Fruit fly (Drosophila melanogaster) whole organism, embryonic: Measurements from ENCODE around the gene RluA-1.

Source experiments
- ATbp ChIP-seq: fragments of 200-800 bp; sonication (Bioruptor generic); optimal IDR thresholded peaks from 2 replicates; lab custom pipeline; 2017; ENCODE audit warnings: missing biosample characterization, mild to moderate bottlenecking, missing genetic modification characterization, missing genetic modification reagents
- Bdp1 ChIP-seq: fragments of 200-800 bp; sonication (Bioruptor generic); optimal IDR thresholded peaks from 3 replicates; lab custom pipeline; 2016; ENCODE audit warnings: missing biosample characterization, missing genetic modification characterization
- CG10147 ChIP-seq: fragments of 200-800 bp; sonication (Bioruptor generic); optimal IDR thresholded peaks from 2 replicates; lab custom pipeline; 2019; ENCODE audit warnings: missing biosample characterization, mild to moderate bottlenecking, missing genetic modification characterization, moderate library complexity
- CG10209 ChIP-seq: fragments of 200-800 bp; sonication (Bioruptor generic); optimal IDR thresholded peaks from 3 replicates; lab custom pipeline; 2017; ENCODE audit warnings: missing biosample characterization, mild to moderate bottlenecking, missing genetic modification characterization, missing genetic modification reagents
- CG10366 ChIP-seq: fragments of 200-800 bp; sonication (Bioruptor generic); IDR thresholded peaks from 2 replicates; pipeline ENCODE4 v1.3.6; 2022; ENCODE audit warnings: missing biosample characterization, missing genetic modification characterization
- CG11085 ChIP-seq: fragments of 200-800 bp; sonication (Bioruptor generic); IDR thresholded peaks from 2 replicates; pipeline ENCODE4 v1.3.6; 2022; ENCODE audit warnings: missing biosample characterization, missing genetic modification characterization
- CG11504 ChIP-seq: fragments of 200-800 bp; sonication (Bioruptor generic); optimal IDR thresholded peaks from 3 replicates; lab custom pipeline; 2019; ENCODE audit warnings: missing biosample characterization, mild to moderate bottlenecking, missing genetic modification characterization, moderate library complexity
- CG11696 ChIP-seq: fragments of 200-800 bp; sonication (Bioruptor generic); IDR thresholded peaks from 2 replicates; pipeline ENCODE4 v1.3.6; 2022; ENCODE audit warnings: missing biosample characterization, missing genetic modification characterization
- CG12104 ChIP-seq: fragments of 200-800 bp; sonication (Bioruptor generic); optimal IDR thresholded peaks from 3 replicates; lab custom pipeline; 2016; ENCODE audit warnings: missing biosample characterization, missing genetic modification characterization
- CG12219 ChIP-seq: fragments of 200-800 bp; sonication (Bioruptor generic); optimal IDR thresholded peaks from 3 replicates; lab custom pipeline; 2018; ENCODE audit warnings: missing biosample characterization, mild to moderate bottlenecking, missing genetic modification characterization
- CG13123 ChIP-seq: fragments of 200-800 bp; sonication (Bioruptor generic); optimal IDR thresholded peaks from 2 replicates; lab custom pipeline; 2016; ENCODE audit warnings: missing biosample characterization, missing genetic modification characterization
- CG13296 ChIP-seq: fragments of 200-800 bp; sonication (Bioruptor generic); optimal IDR thresholded peaks from 3 replicates; lab custom pipeline; 2018; ENCODE audit warnings: missing biosample characterization, mild to moderate bottlenecking, missing genetic modification characterization
- CG14050 ChIP-seq: fragments of 200-800 bp; sonication (Bioruptor generic); IDR thresholded peaks from 3 replicates; pipeline ENCODE4 v1.3.6; 2022; ENCODE audit warnings: missing biosample characterization, missing genetic modification characterization
- CG14860 ChIP-seq: fragments of 200-800 bp; sonication (Bioruptor generic); IDR thresholded peaks from 3 replicates; pipeline ENCODE4 v1.3.6; 2022; ENCODE audit warnings: missing biosample characterization, missing genetic modification characterization; ENCODE audit not compliant: partially characterized antibody
- CG16813 ChIP-seq: fragments of 200-800 bp; sonication (Bioruptor generic); IDR thresholded peaks from 3 replicates; pipeline ENCODE4 v1.3.6; 2022; ENCODE audit warnings: missing biosample characterization, missing genetic modification characterization; ENCODE audit not compliant: partially characterized antibody
- CG17912 ChIP-seq: fragments of 200-800 bp; sonication (Bioruptor generic); optimal IDR thresholded peaks from 2 replicates; lab custom pipeline; 2018; ENCODE audit warnings: missing biosample characterization, mild to moderate bottlenecking, missing genetic modification characterization
- CG2875 ChIP-seq: fragments of 200-800 bp; sonication (Bioruptor generic); optimal IDR thresholded peaks from 2 replicates; lab custom pipeline; 2017; ENCODE audit warnings: missing biosample characterization, mild to moderate bottlenecking, missing genetic modification characterization, missing genetic modification reagents
- CG30431 ChIP-seq: fragments of 200-800 bp; sonication (Bioruptor generic); optimal IDR thresholded peaks from 2 replicates; lab custom pipeline; 2017; ENCODE audit warnings: missing biosample characterization, missing genetic modification characterization
- CG7271 ChIP-seq: fragments of 200-800 bp; sonication (Bioruptor generic); optimal IDR thresholded peaks from 2 replicates; lab custom pipeline; 2018; ENCODE audit warnings: missing biosample characterization, mild to moderate bottlenecking, missing genetic modification characterization, moderate library complexity
- CG7839 ChIP-seq: fragments of 200-800 bp; sonication (Bioruptor generic); optimal IDR thresholded peaks from 3 replicates; lab custom pipeline; 2018; ENCODE audit warnings: missing biosample characterization, mild to moderate bottlenecking, missing genetic modification characterization, moderate library complexity
- CG7928 ChIP-seq: fragments of 200-800 bp; sonication (Bioruptor generic); optimal IDR thresholded peaks from 2 replicates; lab custom pipeline; 2017; ENCODE audit warnings: missing biosample characterization, mild to moderate bottlenecking, missing genetic modification characterization
- CG8924 ChIP-seq: fragments of 200-800 bp; optimal IDR thresholded peaks from 3 replicates; lab custom pipeline; 2019; ENCODE audit warnings: missing biosample characterization, mild to moderate bottlenecking, missing genetic modification characterization, moderate library complexity
- CHES-1-like ChIP-seq: fragments of 200-800 bp; sonication (Bioruptor generic); optimal IDR thresholded peaks from 2 replicates; lab custom pipeline; 2016; ENCODE audit warnings: missing biosample characterization, missing genetic modification characterization
- Gsc ChIP-seq: fragments of 200-800 bp; sonication (Bioruptor generic); IDR thresholded peaks from 2 replicates; pipeline ENCODE4 v1.3.6; 2022; ENCODE audit warnings: missing biosample characterization, missing genetic modification characterization
- HHEX ChIP-seq: fragments of 200-800 bp; sonication (Bioruptor generic); optimal IDR thresholded peaks from 3 replicates; lab custom pipeline; 2017; ENCODE audit warnings: missing biosample characterization, mild to moderate bottlenecking, missing genetic modification characterization, missing genetic modification reagents
- HLHmδ ChIP-seq: fragments of 200-800 bp; sonication (Bioruptor generic); optimal IDR thresholded peaks from 2 replicates; lab custom pipeline; 2018; ENCODE audit warnings: missing biosample characterization, mild to moderate bottlenecking, missing genetic modification characterization, moderate library complexity
- Hr51 ChIP-seq, 2 experiments: fragments of 200-800 bp; sonication (Bioruptor generic); optimal IDR thresholded peaks; 2 replicates in 1 of 2; 3 replicates in 1 of 2; lab custom pipeline; 2016 to 2018; ENCODE audit warnings: missing biosample characterization in 2 of 2, missing genetic modification characterization in 2 of 2, mild to moderate bottlenecking in 1 of 2, moderate library complexity in 1 of 2
- Lim3 ChIP-seq: fragments of 200-800 bp; sonication (Bioruptor generic); IDR thresholded peaks from 2 replicates; pipeline ENCODE4 v1.3.6; 2022; ENCODE audit warnings: missing biosample characterization, missing genetic modification characterization
- Max ChIP-seq: fragments of 200-800 bp; sonication (Bioruptor generic); optimal IDR thresholded peaks from 2 replicates; lab custom pipeline; 2016; ENCODE audit warnings: missing biosample characterization, mild to moderate bottlenecking, missing genetic modification characterization
- Med ChIP-seq: fragments of 200-800 bp; sonication (Bioruptor generic); peaks from one replicate; lab custom pipeline; 2016; ENCODE audit warnings: missing biosample characterization, missing genetic modification characterization, mild to moderate bottlenecking, inconsistent platforms, moderate library complexity
- Oaz ChIP-seq: fragments of 200-800 bp; sonication (Bioruptor generic); IDR thresholded peaks from 2 replicates; pipeline ENCODE4 v1.3.6; 2022; ENCODE audit warnings: missing biosample characterization, missing genetic modification characterization
- PHDP ChIP-seq: fragments of 200-800 bp; sonication (Bioruptor generic); optimal IDR thresholded peaks from 3 replicates; lab custom pipeline; 2018; ENCODE audit warnings: missing biosample characterization, mild to moderate bottlenecking, missing genetic modification characterization, moderate library complexity
- Rx ChIP-seq: fragments of 200-800 bp; sonication (Bioruptor generic); IDR thresholded peaks from 2 replicates; pipeline ENCODE4 v1.3.6; 2022; ENCODE audit warnings: missing biosample characterization, missing genetic modification characterization
- Ssrp ChIP-seq: fragments of 200-800 bp; sonication (Bioruptor generic); optimal IDR thresholded peaks from 2 replicates; lab custom pipeline; 2018; ENCODE audit warnings: missing biosample characterization, mild to moderate bottlenecking, missing genetic modification characterization, moderate library complexity
- TFAM ChIP-seq: fragments of 200-800 bp; sonication (Bioruptor generic); optimal IDR thresholded peaks from 2 replicates; lab custom pipeline; 2017; ENCODE audit warnings: missing biosample characterization, missing genetic modification characterization, inconsistent platforms
- Vsx1 ChIP-seq: fragments of 200-800 bp; sonication (Bioruptor generic); optimal IDR thresholded peaks from 2 replicates; lab custom pipeline; 2017; ENCODE audit warnings: missing biosample characterization, mild to moderate bottlenecking, missing genetic modification characterization, missing genetic modification reagents
- Xrp1 ChIP-seq: fragments of 200-800 bp; sonication (Bioruptor generic); IDR thresholded peaks from 2 replicates; pipeline ENCODE4 v1.3.6; 2022; ENCODE audit warnings: missing biosample characterization, missing genetic modification characterization
- amos ChIP-seq: fragments of 200-800 bp; sonication (Bioruptor generic); IDR thresholded peaks from 2 replicates; pipeline ENCODE4 v1.3.6; 2022; ENCODE audit warnings: missing biosample characterization, missing genetic modification characterization; ENCODE audit not compliant: partially characterized antibody
- caup ChIP-seq: fragments of 200-800 bp; sonication (Bioruptor generic); optimal IDR thresholded peaks from 3 replicates; lab custom pipeline; 2017; ENCODE audit warnings: missing biosample characterization, mild to moderate bottlenecking, missing genetic modification characterization, moderate library complexity; ENCODE audit not compliant: severe bottlenecking
- gem ChIP-seq: fragments of 200-800 bp; sonication (Bioruptor generic); optimal IDR thresholded peaks from 2 replicates; lab custom pipeline; 2019; ENCODE audit warnings: missing biosample characterization, mild to moderate bottlenecking, missing genetic modification characterization, moderate library complexity
- hbn ChIP-seq: fragments of 200-800 bp; sonication (Bioruptor generic); IDR thresholded peaks from 2 replicates; pipeline ENCODE4 v1.3.6; 2022; ENCODE audit warnings: missing biosample characterization, missing genetic modification characterization; ENCODE audit not compliant: partially characterized antibody
- mam ChIP-seq: fragments of 200-800 bp; sonication (Bioruptor generic); optimal IDR thresholded peaks from 3 replicates; lab custom pipeline; 2016; ENCODE audit warnings: missing biosample characterization, missing genetic modification characterization
- mirr ChIP-seq: fragments of 200-800 bp; sonication (Bioruptor generic); optimal IDR thresholded peaks from 3 replicates; lab custom pipeline; 2018; ENCODE audit warnings: missing biosample characterization, mild to moderate bottlenecking, missing genetic modification characterization
- org-1 ChIP-seq: fragments of 200-800 bp; sonication (Bioruptor generic); optimal IDR thresholded peaks from 2 replicates; lab custom pipeline; 2017; ENCODE audit warnings: missing biosample characterization, missing genetic modification characterization
- slou ChIP-seq: fragments of 200-800 bp; sonication (Bioruptor generic); optimal IDR thresholded peaks from 3 replicates; lab custom pipeline; 2016; ENCODE audit warnings: missing biosample characterization, missing genetic modification characterization
- sna ChIP-seq: fragments of 200-800 bp; sonication (Bioruptor generic); IDR thresholded peaks from 2 replicates; pipeline ENCODE4 v1.3.6; 2022; ENCODE audit warnings: missing biosample characterization, missing genetic modification characterization; ENCODE audit not compliant: partially characterized antibody
- stwl ChIP-seq: fragments of 200-800 bp; sonication (Bioruptor generic); optimal IDR thresholded peaks from 3 replicates; lab custom pipeline; 2018; ENCODE audit warnings: missing biosample characterization, mild to moderate bottlenecking, missing genetic modification characterization, moderate library complexity
- tna ChIP-seq: fragments of 200-800 bp; sonication (Bioruptor generic); IDR thresholded peaks from 2 replicates; pipeline ENCODE4 v1.3.6; 2022; ENCODE audit warnings: missing biosample characterization, missing genetic modification characterization; ENCODE audit not compliant: partially characterized antibody
- ttk ChIP-seq: fragments of 200-800 bp; sonication (Bioruptor generic); IDR thresholded peaks from 2 replicates; pipeline ENCODE4 v2.1.2; 2022; ENCODE audit warnings: missing biosample characterization, missing genetic modification characterization
- wor ChIP-seq: fragments of 200-800 bp; sonication (Bioruptor generic); IDR thresholded peaks from 2 replicates; pipeline ENCODE4 v1.3.6; 2022; ENCODE audit warnings: missing biosample characterization, missing genetic modification characterization
- yki ChIP-seq: fragments of >200 bp; optimal IDR thresholded peaks from 3 replicates; lab custom pipeline; 2018

RluA-1 gene

dm6 chr2L:10517085-10517484, 42.9 kb upstream of the RluA-1 start, which contains the start of the genes Fatp1 and Lrr47 (continued):
- TF ChIP-seq ttk (GFP tag; lab: Robert Waterston, UW) (no peak), CG17912 (GFP tag; lab: Kevin White, UChicago) (no peak), sna (GFP tag; lab: Robert Waterston, UW) (peak; percentile 80), CG7928 (GFP tag; lab: Kevin White, UChicago) (no peak), CG13123 (no peak), caup (no peak), Oaz (GFP tag; lab: Robert Waterston, UW) (no peak), PHDP (no peak), Xrp1 (GFP tag; lab: Robert Waterston, UW) (no peak), Gsc (GFP tag; lab: Robert Waterston, UW) (no peak), gem (tag; lab: Kevin White, UChicago) (no peak), CG10366 (GFP tag; lab: Robert Waterston, UW) (no peak), CG14050 (GFP tag; lab: Robert Waterston, UW) (no peak), CG11085 (GFP tag; lab: Robert Waterston, UW) (no peak), TFAM (GFP tag; lab: Kevin White, UChicago) (no peak), yki (no peak), Bdp1 (no peak), CG11504 (peak; percentile 28), mirr (no peak), CG16813 (GFP tag; lab: Robert Waterston, UW) (peak; percentile 82), org-1 (GFP tag; lab: Kevin White, UChicago) (no peak), Rx (GFP tag; lab: Robert Waterston, UW) (no peak), mam (GFP tag; lab: Kevin White, UChicago) (no peak), HLHmδ (no peak), CG2875 (no peak), Max (no peak), CG8924 (tag; lab: Kevin White, UChicago) (no peak), stwl (peak; percentile 41), Hr51 (GFP tag; optimal IDR thresholded peaks at IDR 0.05; lab: Kevin White, UChicago) (no peak), CG7271 (tag; lab: Kevin White, UChicago) (no peak)
- TF ChIP-seq, all 482 proteins: peak for 62

DNA sequence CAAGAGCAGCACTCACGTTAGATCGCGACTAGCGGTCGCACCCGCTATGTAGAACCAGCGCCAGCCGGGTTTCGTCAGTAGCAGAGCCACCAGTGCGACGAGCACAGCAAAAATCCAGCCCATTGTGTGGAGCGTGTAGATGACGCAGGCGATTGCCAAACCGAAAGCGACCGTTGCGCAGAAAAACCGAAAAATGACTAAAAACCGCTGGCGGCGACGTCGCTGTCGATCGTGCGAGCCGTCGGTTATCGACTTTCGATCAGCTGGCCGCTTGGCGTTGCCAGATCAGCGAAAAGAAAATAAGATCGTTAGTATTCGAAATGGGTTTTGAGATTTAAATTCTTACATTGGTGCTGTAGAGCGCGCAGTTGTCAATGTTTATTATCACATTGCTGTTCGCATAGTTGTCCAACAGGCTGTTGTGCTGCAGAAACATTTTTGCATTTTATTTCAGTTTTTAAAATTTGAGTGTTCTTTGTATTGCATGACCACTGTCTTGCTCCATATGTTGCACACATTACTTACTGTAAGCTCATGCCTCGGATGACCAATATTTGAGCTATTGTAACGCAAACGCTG, 42.4 kb upstream of the RluA-1 start:
- no peak for TF ChIP-seq slou (GFP tag; lab: Kevin White, UChicago)
- peak; percentile 22 for TF ChIP-seq CG7839 (tag; lab: Kevin White, UChicago)
- TF ChIP-seq CG14860 (GFP tag; lab: Robert Waterston, UW) = no peak
- TF ChIP-seq CHES-1-like (GFP tag; lab: Kevin White, UChicago) = no peak
- TF ChIP-seq hbn = no peak
- TF ChIP-seq CG12219 (GFP tag; lab: Kevin White, UChicago) = peak; percentile 45
- peak; percentile 42; the same call in 1 of the 2 replicates for TF ChIP-seq tna (GFP tag; lab: Robert Waterston, UW)
- peak; percentile 33 for TF ChIP-seq CG13296
- TF ChIP-seq HHEX (GFP tag; lab: Kevin White, UChicago) = peak; percentile 33
- peak; percentile 28 for TF ChIP-seq CG30431 (GFP tag; lab: Kevin White, UChicago)
- TF ChIP-seq wor (GFP tag; lab: Robert Waterston, UW) = peak; percentile 33; the same call in 1 of the 2 replicates
- TF ChIP-seq Ssrp (tag; lab: Kevin White, UChicago) = no peak
- peak; percentile 33 for TF ChIP-seq caup
- no peak for TF ChIP-seq Lim3
- peak; percentile 91 for TF ChIP-seq Med
- no peak for TF ChIP-seq CG11696 (GFP tag; lab: Robert Waterston, UW)
- TF ChIP-seq CG12104 (GFP tag; lab: Kevin White, UChicago) = no peak
- TF ChIP-seq Vsx1 (GFP tag; lab: Kevin White, UChicago) = no peak
- TF ChIP-seq amos = peak; percentile 43; the same call in 1 of the 2 replicates
- no peak for TF ChIP-seq CG10147 (GFP tag; lab: Kevin White, UChicago)
- no peak for TF ChIP-seq ATbp (GFP tag; lab: Kevin White, UChicago)
- TF ChIP-seq CG10209 (GFP tag; lab: Kevin White, UChicago) = no peak
